Fruit fly (Drosophila melanogaster) whole organism, embryonic: ENCODE measurements around the gene CG32276.

Source experiments
- BEAF-32 ChIP-seq: fragments of 200-800 bp; sonication (Bioruptor generic); optimal IDR thresholded peaks from 3 replicates; lab custom pipeline; 2017; ENCODE audit warnings: missing biosample characterization, missing genetic modification characterization, mild to moderate bottlenecking, moderate library complexity, missing genetic modification reagents
- BtbVII ChIP-seq: fragments of 200-800 bp; sonication (Bioruptor generic); optimal IDR thresholded peaks from 3 replicates; lab custom pipeline; 2017; ENCODE audit warnings: missing biosample characterization, mild to moderate bottlenecking, missing genetic modification characterization
- CG13424 ChIP-seq: fragments of 200-800 bp; sonication (Bioruptor generic); optimal IDR thresholded peaks from 2 replicates; lab custom pipeline; 2019; ENCODE audit warnings: missing biosample characterization, mild to moderate bottlenecking, missing genetic modification characterization, moderate library complexity
- CG13894 ChIP-seq: fragments of 200-800 bp; sonication (Bioruptor generic); optimal IDR thresholded peaks from 3 replicates; lab custom pipeline; 2018; ENCODE audit warnings: missing biosample characterization, mild to moderate bottlenecking, missing genetic modification characterization, moderate library complexity
- CG15479 ChIP-seq: fragments of 200-800 bp; sonication (Bioruptor generic); optimal IDR thresholded peaks from 3 replicates; lab custom pipeline; 2019; ENCODE audit warnings: missing biosample characterization, mild to moderate bottlenecking, missing genetic modification characterization, moderate library complexity
- CG1832 ChIP-seq: fragments of 200-800 bp; sonication (Bioruptor generic); optimal IDR thresholded peaks from 2 replicates; lab custom pipeline; 2017; ENCODE audit warnings: missing biosample characterization, mild to moderate bottlenecking, missing genetic modification characterization, inconsistent platforms
- CG2199 ChIP-seq: fragments of 200-800 bp; sonication (Bioruptor generic); IDR thresholded peaks from 3 replicates; pipeline ENCODE4 v1.3.6; 2022; ENCODE audit warnings: missing biosample characterization, missing genetic modification characterization
- CG33213 ChIP-seq: fragments of 200-800 bp; sonication (Bioruptor generic); optimal IDR thresholded peaks from 3 replicates; lab custom pipeline; 2016; ENCODE audit warnings: missing biosample characterization, missing genetic modification characterization
- CG42726 ChIP-seq: fragments of 200-800 bp; sonication (Bioruptor generic); IDR thresholded peaks from 2 replicates; pipeline ENCODE4 v1.3.6; 2022; ENCODE audit warnings: missing biosample characterization, missing genetic modification characterization; ENCODE audit not compliant: partially characterized antibody
- CG6791 ChIP-seq: fragments of 200-800 bp; sonication (Bioruptor generic); IDR thresholded peaks from 3 replicates; pipeline ENCODE4 v1.3.6; 2022; ENCODE audit warnings: missing biosample characterization, missing genetic modification characterization; ENCODE audit not compliant: partially characterized antibody
- CG7357 ChIP-seq: fragments of 200-800 bp; sonication (Bioruptor generic); IDR thresholded peaks from 3 replicates; pipeline ENCODE4 v1.3.6; 2022; ENCODE audit warnings: missing biosample characterization, missing genetic modification characterization
- CG7987 ChIP-seq: fragments of 200-800 bp; sonication (Bioruptor generic); optimal IDR thresholded peaks from 2 replicates; lab custom pipeline; 2018; ENCODE audit warnings: missing biosample characterization, mild to moderate bottlenecking, missing genetic modification characterization, moderate library complexity
- CG8290 ChIP-seq, 3 experiments: fragments of 200-800 bp; sonication (Bioruptor generic); optimal IDR thresholded peaks; 2 replicates each; lab custom pipeline; 2016 to 2019; ENCODE audit warnings: missing biosample characterization in 3 of 3, missing genetic modification characterization in 3 of 3, mild to moderate bottlenecking in 2 of 3, moderate library complexity in 1 of 3
- CG8359 ChIP-seq: fragments of 200-800 bp; sonication (Bioruptor generic); optimal IDR thresholded peaks from 2 replicates; lab custom pipeline; 2017; ENCODE audit warnings: missing biosample characterization, mild to moderate bottlenecking, missing genetic modification characterization, borderline replicate concordance
- Dek ChIP-seq: fragments of 200-800 bp; sonication (Bioruptor generic); optimal IDR thresholded peaks from 3 replicates; lab custom pipeline; 2019; ENCODE audit warnings: missing biosample characterization, mild to moderate bottlenecking, missing genetic modification characterization, moderate library complexity
- Ets65A ChIP-seq: fragments of 200-800 bp; sonication (Bioruptor generic); peaks from one replicate; lab custom pipeline; 2016; ENCODE audit warnings: missing biosample characterization, missing genetic modification characterization
- Myb ChIP-seq: fragments of 200-800 bp; sonication (Bioruptor generic); optimal IDR thresholded peaks from 2 replicates; lab custom pipeline; 2016; ENCODE audit warnings: missing biosample characterization, missing genetic modification characterization
- NfI ChIP-seq: fragments of 200-800 bp; sonication (Bioruptor generic); optimal IDR thresholded peaks from 3 replicates; lab custom pipeline; 2018; ENCODE audit warnings: missing biosample characterization, mild to moderate bottlenecking, missing genetic modification characterization, moderate library complexity
- Oaz ChIP-seq: fragments of 200-800 bp; sonication (Bioruptor generic); IDR thresholded peaks from 2 replicates; pipeline ENCODE4 v1.3.6; 2022; ENCODE audit warnings: missing biosample characterization, missing genetic modification characterization
- Scr ChIP-seq: fragments of 200-800 bp; sonication (Bioruptor generic); IDR thresholded peaks from 2 replicates; pipeline ENCODE4 v1.3.6; 2022; ENCODE audit warnings: missing biosample characterization, missing genetic modification characterization; ENCODE audit not compliant: partially characterized antibody
- Ssrp ChIP-seq: fragments of 200-800 bp; sonication (Bioruptor generic); optimal IDR thresholded peaks from 2 replicates; lab custom pipeline; 2018; ENCODE audit warnings: missing biosample characterization, mild to moderate bottlenecking, missing genetic modification characterization, moderate library complexity
- abd-A ChIP-seq: fragments of 200-800 bp; sonication (Bioruptor generic); optimal IDR thresholded peaks from 3 replicates; lab custom pipeline; 2019; ENCODE audit warnings: missing biosample characterization, mild to moderate bottlenecking, missing genetic modification characterization, moderate library complexity
- aop ChIP-seq: fragments of 200-800 bp; sonication (Bioruptor generic); IDR thresholded peaks from 2 replicates; pipeline ENCODE4 v1.3.6; 2022; ENCODE audit warnings: missing biosample characterization, missing genetic modification characterization
- bbx ChIP-seq: fragments of 200-800 bp; sonication (Bioruptor generic); IDR thresholded peaks from 2 replicates; pipeline ENCODE4 v1.3.6; 2022; ENCODE audit warnings: missing biosample characterization, missing genetic modification characterization; ENCODE audit not compliant: partially characterized antibody
- cato ChIP-seq: fragments of 200-800 bp; sonication (Bioruptor generic); optimal IDR thresholded peaks from 2 replicates; lab custom pipeline; 2016; ENCODE audit warnings: missing biosample characterization, missing genetic modification characterization, borderline replicate concordance
- ci ChIP-seq: fragments of 200-800 bp; sonication (Bioruptor generic); IDR thresholded peaks from 3 replicates; pipeline ENCODE4 v1.3.6; 2022; ENCODE audit warnings: missing biosample characterization, missing genetic modification characterization
- gce ChIP-seq: fragments of 200-800 bp; sonication (Bioruptor generic); IDR thresholded peaks from 3 replicates; pipeline ENCODE4 v1.3.6; 2022; ENCODE audit warnings: missing biosample characterization, missing genetic modification characterization
- gt ChIP-seq: fragments of 200-800 bp; sonication (Bioruptor generic); IDR thresholded peaks from 2 replicates; pipeline ENCODE4 v1.3.6; 2022; ENCODE audit warnings: missing biosample characterization, missing genetic modification characterization
- h ChIP-seq: fragments of >200 bp; optimal IDR thresholded peaks from 2 replicates; lab custom pipeline; 2017
- hbn ChIP-seq: fragments of 200-800 bp; sonication (Bioruptor generic); IDR thresholded peaks from 2 replicates; pipeline ENCODE4 v1.3.6; 2022; ENCODE audit warnings: missing biosample characterization, missing genetic modification characterization; ENCODE audit not compliant: partially characterized antibody
- lbe ChIP-seq: fragments of 200-800 bp; sonication (Bioruptor generic); optimal IDR thresholded peaks from 2 replicates; lab custom pipeline; 2016; ENCODE audit warnings: missing biosample characterization, mild to moderate bottlenecking, missing genetic modification characterization
- lilli ChIP-seq: fragments of 200-800 bp; sonication (Bioruptor generic); optimal IDR thresholded peaks from 3 replicates; lab custom pipeline; 2016; ENCODE audit warnings: missing biosample characterization, missing genetic modification characterization
- mld ChIP-seq: fragments of 200-800 bp; sonication (Bioruptor generic); IDR thresholded peaks from 3 replicates; pipeline ENCODE4 v1.3.6; 2022; ENCODE audit warnings: missing biosample characterization, missing genetic modification characterization; ENCODE audit not compliant: partially characterized antibody
- nmo ChIP-seq: fragments of 200-800 bp; sonication (Bioruptor generic); optimal IDR thresholded peaks from 2 replicates; lab custom pipeline; 2018; ENCODE audit warnings: missing biosample characterization, mild to moderate bottlenecking, missing genetic modification characterization, moderate library complexity
- phol ChIP-seq: fragments of 200-800 bp; sonication (Bioruptor generic); optimal IDR thresholded peaks from 3 replicates; lab custom pipeline; 2018; ENCODE audit warnings: missing biosample characterization, mild to moderate bottlenecking, missing genetic modification characterization, moderate library complexity
- pita ChIP-seq: fragments of 200-800 bp; sonication (Bioruptor generic); optimal IDR thresholded peaks from 2 replicates; lab custom pipeline; 2017; ENCODE audit warnings: missing biosample characterization, mild to moderate bottlenecking, missing genetic modification characterization
- pnt ChIP-seq: fragments of 200-800 bp; sonication (Bioruptor generic); optimal IDR thresholded peaks from 3 replicates; lab custom pipeline; 2016; ENCODE audit warnings: missing biosample characterization, missing genetic modification characterization
- pzg ChIP-seq: fragments of 200-800 bp; sonication (Bioruptor generic); optimal IDR thresholded peaks from 3 replicates; lab custom pipeline; 2018; ENCODE audit warnings: missing biosample characterization, mild to moderate bottlenecking, missing genetic modification characterization, moderate library complexity
- sd ChIP-seq: fragments of 200-800 bp; sonication (Bioruptor generic); optimal IDR thresholded peaks from 3 replicates; lab custom pipeline; 2018; ENCODE audit warnings: missing biosample characterization, mild to moderate bottlenecking, missing genetic modification characterization, moderate library complexity
- sna ChIP-seq: fragments of 200-800 bp; sonication (Bioruptor generic); IDR thresholded peaks from 2 replicates; pipeline ENCODE4 v1.3.6; 2022; ENCODE audit warnings: missing biosample characterization, missing genetic modification characterization; ENCODE audit not compliant: partially characterized antibody
- sug ChIP-seq: fragments of 200-800 bp; optimal IDR thresholded peaks from 2 replicates; lab custom pipeline; 2019; ENCODE audit warnings: missing biosample characterization, mild to moderate bottlenecking, missing genetic modification characterization, moderate library complexity
- trem ChIP-seq: fragments of 200-800 bp; optimal IDR thresholded peaks from 3 replicates; lab custom pipeline; 2019; ENCODE audit warnings: missing biosample characterization, mild to moderate bottlenecking, missing genetic modification characterization, moderate library complexity
- zfh2 ChIP-seq: fragments of 200-800 bp; sonication (Bioruptor generic); optimal IDR thresholded peaks from 2 replicates; lab custom pipeline; 2016; ENCODE audit warnings: missing biosample characterization, missing genetic modification characterization

CG32276 gene

dm6 chr3L:3224740-3225719, 26.2 kb upstream of the CG32276 start, which contains the start of gene Larp4B (continued):
- TF ChIP-seq hbn, result peak; percentile 64
- no peak for TF ChIP-seq abd-A
- TF ChIP-seq CG13894 (tag; lab: Kevin White, UChicago), result no peak
- TF ChIP-seq CG8359 (GFP tag; lab: Kevin White, UChicago), result no peak
- no peak for TF ChIP-seq pnt
- peak; percentile 35 for TF ChIP-seq zfh2 (GFP tag; lab: Kevin White, UChicago)
- no peak for TF ChIP-seq gt (GFP tag; lab: Robert Waterston, UW)
- TF ChIP-seq CG42726 (GFP tag; lab: Robert Waterston, UW), result 0 out of 2 replicates have a peak, but pooled peaks have one; percentile 46
- peak; percentile 37 for TF ChIP-seq sd (tag; lab: Kevin White, UChicago)
- 0 out of 3 replicates have a peak, but pooled peaks have one; percentile 6 for TF ChIP-seq ci
- peak; percentile 89 for TF ChIP-seq Ets65A (GFP tag; lab: Kevin White, UChicago)
- TF ChIP-seq cato (GFP tag; lab: Kevin White, UChicago), result no peak
- TF ChIP-seq CG15479 (GFP tag; lab: Kevin White, UChicago), result no peak
- peak; percentile 66 for TF ChIP-seq sna (GFP tag; lab: Robert Waterston, UW)
- TF ChIP-seq phol, result peak; percentile 54
- TF ChIP-seq CG6791 (GFP tag; lab: Robert Waterston, UW), result peak; percentile 50
- TF ChIP-seq CG13424 (tag; lab: Kevin White, UChicago), result peak; percentile 14
- peak; percentile 53 for TF ChIP-seq lilli
- TF ChIP-seq BEAF-32, result peak; percentile 83
- no peak for TF ChIP-seq gce (GFP tag; lab: Robert Waterston, UW)
- TF ChIP-seq sug (tag; lab: Kevin White, UChicago), result no peak
- peak; percentile 40 for TF ChIP-seq lbe (GFP tag; lab: Kevin White, UChicago)
- TF ChIP-seq nmo (GFP tag; lab: Kevin White, UChicago), result peak; percentile 25
- TF ChIP-seq Ssrp (tag; lab: Kevin White, UChicago), result peak; percentile 14
- TF ChIP-seq trem, result peak; percentile 75
- TF ChIP-seq pzg (GFP tag; lab: Kevin White, UChicago), result peak; percentile 89
- peak; percentile 4 for TF ChIP-seq CG8290 (GFP tag; optimal IDR thresholded peaks at IDR 0.05; lab: Kevin White, UChicago)
- TF ChIP-seq CG8290 (tag; optimal IDR thresholded peaks at IDR 0.05; lab: Kevin White, UChicago), result no peak
- TF ChIP-seq CG33213 (GFP tag; lab: Kevin White, UChicago), result peak; percentile 80
- TF ChIP-seq mld (GFP tag; lab: Robert Waterston, UW), result 0 out of 3 replicates have a peak, but pooled peaks have one; percentile 39
- peak; percentile 23 for TF ChIP-seq CG7987
- no peak for TF ChIP-seq h (lab: Kevin White, UChicago)
- TF ChIP-seq pita (GFP tag; lab: Kevin White, UChicago), result peak; percentile 86
- TF ChIP-seq aop (GFP tag; lab: Robert Waterston, UW), result no peak
- 0 out of 3 replicates have a peak, but pooled peaks have one; percentile 21 for TF ChIP-seq CG7357 (GFP tag; lab: Robert Waterston, UW)
- TF ChIP-seq Myb (GFP tag; lab: Kevin White, UChicago), result peak; percentile 90
- TF ChIP-seq CG2199, result 0 out of 3 replicates have a peak, but pooled peaks have one; percentile 17
- peak; percentile 3 for TF ChIP-seq Dek (tag; lab: Kevin White, UChicago)
- TF ChIP-seq BtbVII (GFP tag; lab: Kevin White, UChicago), result peak; percentile 15
- peak; percentile 21 for TF ChIP-seq NfI (GFP tag; lab: Kevin White, UChicago)
- TF ChIP-seq Scr (GFP tag; lab: Robert Waterston, UW), result peak; percentile 72
- no peak for TF ChIP-seq CG1832 (GFP tag; lab: Kevin White, UChicago)
- TF ChIP-seq Oaz, result no peak
- peak; percentile 57 for TF ChIP-seq bbx
